Fruit fly (Drosophila melanogaster) Kc167 (cell line): ENCODE measurements around the gene GckIII.

Experiments used
- Myc ChIP-seq: fragments of >200 bp; optimal IDR thresholded peaks from 2 replicates; lab custom pipeline; 2017; ENCODE audit warnings: missing external identifiers
- Sin3A ChIP-seq: fragments of >200 bp; optimal IDR thresholded peaks from 2 replicates; lab custom pipeline; 2018; ENCODE audit warnings: missing external identifiers
- h ChIP-seq: fragments of >200 bp; optimal IDR thresholded peaks from 3 replicates; lab custom pipeline; 2018; ENCODE audit warnings: missing external identifiers
- insv ChIP-seq: fragments of >200 bp; optimal IDR thresholded peaks from 3 replicates; lab custom pipeline; 2018; ENCODE audit warnings: missing external identifiers
- psq ChIP-seq: fragments of >200 bp; optimal IDR thresholded peaks from 2 replicates; lab custom pipeline; 2017; ENCODE audit warnings: missing external identifiers
- ttk ChIP-seq: sonication (Bioruptor generic); optimal IDR thresholded peaks from 2 replicates; lab custom pipeline; 2017; ENCODE audit warnings: missing external identifiers

Gene GckIII

dm6 chr3R:17066077-17066476 is 19.2 kb upstream of the GckIII start:
- no peak for TF ChIP-seq h
- no peak for TF ChIP-seq Sin3A (lab: Kevin White, UChicago)
- TF ChIP-seq psq (lab: Kevin White, UChicago) = no peak
- TF ChIP-seq insv (lab: Kevin White, UChicago) = no peak
- no peak for TF ChIP-seq Myc (lab: Kevin White, UChicago)
- TF ChIP-seq ttk (lab: Kevin White, UChicago) = no peak

DNA sequence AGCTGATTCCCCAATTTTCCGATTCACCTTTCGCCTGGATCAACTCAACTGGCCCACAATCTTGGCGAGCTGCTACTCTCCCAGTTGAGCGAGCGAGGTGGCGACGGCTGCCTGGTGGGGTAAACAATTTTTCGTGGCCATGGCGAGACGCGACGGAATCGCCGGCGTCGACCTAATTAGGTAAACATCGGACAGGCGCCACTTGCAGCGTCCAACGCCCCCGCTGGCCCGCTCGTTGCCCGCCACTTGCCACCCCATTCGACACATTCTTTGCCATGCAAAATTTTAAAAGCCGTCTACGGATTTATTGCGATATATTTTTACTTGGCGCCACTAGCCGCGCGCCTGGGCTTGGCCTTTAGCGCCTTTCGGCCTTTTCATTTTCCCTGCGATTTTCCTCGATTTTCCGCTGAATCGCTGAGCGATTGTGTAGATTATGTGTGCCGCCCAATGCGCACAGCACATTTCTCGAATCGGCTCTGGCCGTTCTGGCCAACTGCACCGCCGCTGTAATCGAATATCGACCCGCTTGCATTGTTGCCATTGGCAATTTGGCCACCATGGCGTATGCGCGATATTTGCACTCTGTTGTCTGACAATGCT is 18.4 kb upstream of the GckIII start:
- TF ChIP-seq psq (lab: Kevin White, UChicago) (no peak), insv (lab: Kevin White, UChicago) (no peak), Sin3A (lab: Kevin White, UChicago) (no peak), ttk (lab: Kevin White, UChicago) (no peak), h (no peak), Myc (lab: Kevin White, UChicago) (no peak)

DNA sequence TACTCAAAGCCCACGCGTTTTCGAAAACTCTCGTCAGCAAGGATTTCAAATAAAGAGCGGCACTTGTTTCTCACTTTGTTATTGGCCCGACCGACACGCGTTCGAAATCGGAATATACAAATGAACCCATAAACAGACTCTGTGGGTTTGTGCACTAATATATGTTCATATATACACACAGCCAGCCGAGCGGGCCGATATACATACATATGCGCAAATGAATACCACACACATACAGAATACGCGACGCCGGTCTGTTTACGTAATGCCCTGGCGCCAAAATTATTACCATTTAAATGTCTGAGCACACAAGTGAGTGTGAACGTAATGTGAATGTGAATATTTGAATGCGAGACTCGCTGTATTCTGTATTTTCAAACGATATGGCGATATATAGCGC is 17.6 kb upstream of the GckIII start:
- TF ChIP-seq h (no peak), insv (lab: Kevin White, UChicago) (no peak), ttk (lab: Kevin White, UChicago) (no peak), Myc (lab: Kevin White, UChicago) (no peak), psq (lab: Kevin White, UChicago) (no peak), Sin3A (lab: Kevin White, UChicago) (no peak)

- TF ChIP-seq ttk (lab: Kevin White, UChicago) = no peak
- no peak for TF ChIP-seq psq (lab: Kevin White, UChicago)
- no peak for TF ChIP-seq insv (lab: Kevin White, UChicago)
Observed at dm6 chr3R:17072526-17073114, 12.7 kb upstream of the GckIII start, which contains the start of the genes Ns1 and mRpS11. TSS of gene Ns1 (minus strand) at chr3R:17072675. TSS of gene mRpS11 (plus strand) at chr3R:17072732.

DNA sequence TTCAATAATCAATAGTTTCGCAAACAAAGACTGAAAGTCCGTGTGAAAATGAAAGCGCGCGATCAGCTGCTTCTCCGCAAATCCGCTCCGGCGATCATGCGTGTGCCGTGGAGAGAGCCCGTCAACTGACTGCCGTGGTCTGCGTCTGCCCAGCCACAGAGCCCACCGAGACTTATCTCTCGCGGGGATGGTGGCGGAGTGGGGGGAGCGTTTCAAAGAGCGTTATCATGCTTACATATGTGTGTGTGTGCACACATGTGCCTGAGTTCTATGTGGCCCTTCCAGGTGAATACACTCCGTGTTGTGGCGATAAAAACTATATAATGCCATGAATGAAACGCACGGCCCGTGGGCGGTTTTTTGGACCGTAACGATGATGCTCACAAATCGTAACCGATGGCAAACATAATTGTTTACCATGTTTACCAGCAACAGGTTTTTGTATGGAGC is 7.3 kb upstream of the GckIII start:
- TF ChIP-seq h (peak; percentile 44), psq (lab: Kevin White, UChicago) (no peak), insv (lab: Kevin White, UChicago) (peak; percentile 41)

DNA sequence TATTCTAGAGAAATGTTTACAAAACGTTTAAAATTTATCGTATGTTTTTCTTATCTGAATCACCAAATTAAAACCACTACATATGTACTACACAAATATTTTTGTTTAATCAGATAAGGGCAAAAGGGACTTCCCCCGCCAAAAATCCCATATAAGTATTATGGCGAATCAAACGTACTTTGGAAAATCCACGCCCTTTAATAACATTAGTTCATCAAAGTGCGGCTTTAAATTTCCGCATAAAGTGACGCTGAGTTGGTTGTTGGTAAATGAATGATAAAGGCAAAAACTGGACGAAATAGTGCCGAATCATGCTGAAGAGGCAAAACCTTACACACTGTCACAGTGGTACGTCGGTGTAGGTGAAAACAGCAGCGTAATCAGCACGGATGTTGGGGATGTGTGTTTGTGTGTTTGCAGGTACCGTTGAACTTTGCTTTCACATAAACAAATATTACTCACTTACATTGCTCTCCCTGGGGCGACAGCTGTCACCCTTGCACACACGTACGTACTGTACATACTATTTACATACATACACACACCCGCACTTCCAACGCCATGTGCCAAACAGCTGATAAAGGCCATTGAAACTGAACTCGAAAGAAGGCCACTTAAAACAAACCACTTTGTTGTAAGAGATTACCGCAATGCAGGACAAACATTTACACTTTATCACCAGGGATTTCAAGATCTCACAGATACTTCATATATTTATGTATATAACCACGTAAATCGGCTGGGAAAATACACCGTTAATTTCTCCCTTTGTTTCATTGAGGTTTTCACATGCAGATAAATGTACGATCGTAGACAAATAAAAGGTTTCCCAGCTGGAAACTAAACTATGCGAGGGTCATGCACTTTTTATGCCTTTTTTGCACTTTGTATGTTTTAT is 6.1 kb upstream of the GckIII start:
- TF ChIP-seq h (no peak), insv (lab: Kevin White, UChicago) (no peak), psq (lab: Kevin White, UChicago) (no peak), Sin3A (lab: Kevin White, UChicago) (no peak), Myc (lab: Kevin White, UChicago) (no peak), ttk (lab: Kevin White, UChicago) (no peak)

DNA sequence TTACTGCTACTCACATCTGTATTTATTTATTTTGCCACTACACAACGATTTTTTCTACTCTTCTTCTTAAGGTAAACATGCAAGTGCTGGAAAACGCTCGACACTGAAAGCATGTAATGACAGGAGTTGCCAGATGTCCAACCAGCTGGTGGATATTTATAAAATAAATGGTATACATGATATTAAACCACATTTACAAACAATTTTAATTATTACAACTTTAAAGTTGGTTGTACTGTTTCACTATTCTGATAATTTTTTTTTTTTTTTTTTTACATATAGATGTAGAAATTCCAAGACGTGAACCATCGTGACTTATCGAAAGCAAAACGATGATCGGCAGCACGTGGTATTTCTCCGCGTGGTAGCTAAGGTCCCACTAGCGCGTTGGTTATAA is 5.5 kb upstream of the GckIII start, which contains the start of the genes Keap1 and kuk:
Gene Keap1 (minus strand): TSS at position 87 of the 397 bp plus-strand sequence.
Gene kuk (plus strand): TSS at position 386 of the 397 bp plus-strand sequence.
- no peak for TF ChIP-seq insv (lab: Kevin White, UChicago)
- TF ChIP-seq ttk (lab: Kevin White, UChicago) = no peak
- no peak for TF ChIP-seq Myc (lab: Kevin White, UChicago)
- TF ChIP-seq Sin3A (lab: Kevin White, UChicago) = no peak
- no peak for TF ChIP-seq psq (lab: Kevin White, UChicago)
- TF ChIP-seq h = no peak

DNA sequence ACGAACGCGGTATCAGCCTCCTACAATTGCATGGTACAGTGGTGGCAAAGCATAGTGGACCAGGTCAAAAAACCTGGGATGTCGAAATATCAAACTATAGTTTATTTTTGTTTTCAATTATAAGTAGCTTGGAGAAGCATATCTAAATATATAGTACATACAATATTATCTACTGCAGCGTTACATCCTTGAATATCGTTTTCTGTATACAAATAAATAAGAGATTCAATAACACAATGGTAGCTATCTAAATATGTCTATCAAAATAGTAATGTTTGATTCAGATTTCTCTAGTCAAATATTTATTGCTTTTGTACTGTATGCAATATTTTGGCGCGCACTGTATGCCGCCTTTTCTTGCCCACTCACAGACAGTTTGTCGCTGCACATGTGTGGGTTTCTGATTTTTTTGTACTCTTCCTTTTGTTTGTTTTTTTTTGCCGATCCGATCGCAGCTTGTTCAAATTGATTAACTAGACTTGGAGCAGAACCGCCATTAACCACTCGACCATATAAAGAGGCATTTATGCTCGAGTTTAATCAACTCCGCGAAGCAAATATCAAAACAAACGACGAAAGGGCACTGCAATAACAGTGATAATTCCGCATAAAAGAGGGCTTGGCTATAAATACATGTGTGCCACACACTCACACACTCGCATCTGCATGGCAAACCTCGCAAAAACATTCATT is 4.5 kb upstream of the GckIII start:
- TF ChIP-seq h (peak; percentile 21), ttk (lab: Kevin White, UChicago) (no peak), insv (lab: Kevin White, UChicago) (no peak), Myc (lab: Kevin White, UChicago) (no peak)

dm6 chr3R:17081359-17081935 is 3.9 kb upstream of the GckIII start:
- TF ChIP-seq insv (lab: Kevin White, UChicago) (no peak), psq (lab: Kevin White, UChicago) (no peak), ttk (lab: Kevin White, UChicago) (no peak), Myc (lab: Kevin White, UChicago) (no peak), h (no peak), Sin3A (lab: Kevin White, UChicago) (no peak)

DNA sequence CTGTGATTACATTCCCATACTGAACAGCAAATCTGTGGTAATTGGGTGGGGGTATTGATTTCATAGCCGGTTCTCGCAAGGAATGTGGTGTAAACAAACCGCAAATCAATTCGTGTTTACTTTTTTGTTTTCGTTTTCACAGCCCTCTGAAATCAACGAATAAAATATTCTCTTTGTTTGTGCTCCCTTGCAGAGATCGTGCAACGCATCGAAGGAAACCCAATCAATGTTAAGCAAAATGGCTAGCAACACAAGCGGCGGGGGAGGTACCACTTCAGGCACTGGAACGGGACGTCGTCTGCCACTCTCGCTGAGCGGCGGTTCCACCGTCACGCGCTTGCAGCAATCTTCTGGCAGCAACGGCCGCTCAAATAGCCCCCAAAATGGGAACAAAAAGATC is 2.8 kb upstream of the GckIII start:
- TF ChIP-seq h (no peak), ttk (lab: Kevin White, UChicago) (no peak)

DNA sequence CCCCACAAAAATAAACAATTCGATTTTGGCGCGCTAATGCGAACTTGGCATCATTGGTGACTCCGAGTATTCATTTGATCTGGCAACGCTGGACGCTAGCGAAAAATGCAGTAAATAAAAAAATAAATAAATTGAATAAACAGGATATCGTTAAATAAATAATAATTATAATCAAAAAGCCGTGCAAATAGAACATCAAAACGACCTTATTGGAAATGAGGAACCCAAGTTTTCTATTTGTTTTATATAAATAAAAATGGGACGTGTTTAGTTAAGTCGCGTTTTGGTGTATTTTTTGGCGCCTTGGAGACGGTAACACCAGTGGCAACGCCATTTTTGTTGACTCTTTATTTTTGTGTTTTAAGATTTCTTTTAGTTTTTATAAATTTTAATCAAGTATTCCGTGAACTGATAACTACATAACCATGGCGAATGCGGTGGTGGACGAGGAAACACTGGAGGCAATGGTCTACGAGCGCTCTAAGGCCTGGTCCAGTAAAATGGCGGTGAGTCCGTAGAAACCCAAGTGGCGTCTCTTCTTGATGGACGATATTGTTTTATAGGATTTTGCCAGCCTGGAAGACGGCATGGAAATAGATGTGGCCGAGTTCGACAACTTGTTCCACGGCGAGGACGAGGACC is 2.8 kb downstream of the GckIII start, which contains the start of gene cal1:
Gene cal1 (plus strand): TSS at position 304 of the 642 bp plus-strand sequence.
- TF ChIP-seq psq (lab: Kevin White, UChicago) = no peak
